Worm (Caenorhabditis elegans): ENCODE measurements around the gene pgph-2.

pgph-2 gene

ce11 chrV:5765081-5765480, at the start of gene pgph-2:
TSS of gene pgph-2 (plus strand) at chrV:5765127.
- TF ChIP-seq crh-2 (tag; optimal IDR thresholded peaks at IDR 0.05) (peak; percentile 2), skn-1 (tag; optimal IDR thresholded peaks at IDR 0.05) (no peak), zag-1 (tag; optimal IDR thresholded peaks at IDR 0.05) (no peak), sma-9 (GFP tag; optimal IDR thresholded peaks at IDR 0.05) (peak; percentile 25), sma-9 (tag; optimal IDR thresholded peaks at IDR 0.05) (no peak), aly-2 (tag; optimal IDR thresholded peaks at IDR 0.05) (no peak)

DNA sequence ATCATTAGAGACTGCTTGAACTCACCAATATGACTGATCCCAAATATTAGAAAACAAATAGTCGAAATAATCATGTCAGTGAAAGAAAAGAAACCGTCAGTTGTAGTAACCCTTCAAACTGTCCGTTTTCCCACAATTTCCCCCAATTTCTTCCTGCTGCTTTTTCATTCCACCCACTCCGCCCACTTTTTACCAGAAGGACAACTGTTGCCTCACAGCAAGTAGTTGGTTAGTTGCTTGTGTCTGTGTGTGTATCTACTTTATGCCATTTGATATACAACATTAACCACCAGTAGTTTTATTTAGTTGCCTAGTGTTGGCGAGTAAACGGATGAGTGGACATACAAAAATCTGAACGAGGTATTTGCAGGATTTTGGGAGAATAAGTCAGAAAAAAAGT, 48.4 kb upstream of the pgph-2 start, which contains the start of gene K09H11.9:
Gene K09H11.9, minus strand, starts transcription at position 101 of the 400 bp plus-strand sequence.
- no peak for TF ChIP-seq sma-3 (GFP tag; optimal IDR thresholded peaks at IDR 0.05)
- no peak for TF ChIP-seq mab-5 (tag; optimal IDR thresholded peaks at IDR 0.05)
- TF ChIP-seq ztf-4 (tag; optimal IDR thresholded peaks at IDR 0.05) = no peak
- TF ChIP-seq crh-2 (tag; optimal IDR thresholded peaks at IDR 0.05) = no peak
- TF ChIP-seq aly-2 (tag; optimal IDR thresholded peaks at IDR 0.05) = no peak
- no peak for TF ChIP-seq C34F6.9 (tag; optimal IDR thresholded peaks at IDR 0.05)
- no peak for TF ChIP-seq nhr-21 (tag; optimal IDR thresholded peaks at IDR 0.05)
- no peak for TF ChIP-seq ama-1 (optimal IDR thresholded peaks at IDR 0.05)
- TF ChIP-seq sma-9 (GFP tag; optimal IDR thresholded peaks at IDR 0.05) = no peak
- TF ChIP-seq sma-9 (tag; optimal IDR thresholded peaks at IDR 0.05) = no peak
- TF ChIP-seq elt-1 (tag; optimal IDR thresholded peaks at IDR 0.05) = no peak
- TF ChIP-seq zag-1 (tag; optimal IDR thresholded peaks at IDR 0.05) = no peak
- no peak for TF ChIP-seq lsy-2 (tag; optimal IDR thresholded peaks at IDR 0.05)
- no peak for TF ChIP-seq ztf-1 (GFP tag; conservative IDR thresholded peaks at IDR 0.05)

DNA sequence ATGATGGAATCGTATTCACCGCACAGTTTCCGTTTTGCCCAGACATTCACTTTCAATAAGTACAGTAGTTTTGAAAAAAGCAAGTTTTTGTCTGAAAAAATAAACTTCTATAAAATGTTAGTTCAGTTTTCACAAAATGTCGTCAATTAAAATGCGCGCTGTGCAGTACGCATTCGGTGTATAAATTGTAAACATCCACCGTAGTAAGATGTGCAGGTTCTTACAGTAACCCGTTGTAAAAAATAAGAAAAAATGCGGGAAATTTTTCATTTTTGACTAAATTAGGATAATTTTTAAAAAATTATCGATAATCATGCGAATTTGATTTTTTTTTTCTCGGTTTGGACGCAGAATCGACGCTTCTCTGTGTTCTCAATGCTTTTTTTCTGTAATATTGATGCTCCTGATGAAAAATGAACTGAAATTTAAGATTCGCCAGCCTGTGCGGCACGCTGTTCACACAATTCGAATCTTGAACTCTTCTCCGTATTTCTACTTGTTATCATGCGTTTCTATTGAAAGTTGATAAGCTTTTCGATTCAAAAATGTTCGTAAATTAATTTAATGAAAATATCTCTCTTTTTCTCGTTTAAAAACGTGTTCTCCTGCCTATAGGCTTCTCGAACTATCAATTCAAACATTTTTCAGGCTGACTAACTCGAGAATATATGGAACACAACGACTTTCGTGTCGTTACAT, 47.5 kb upstream of the pgph-2 start, which contains the start of gene rga-3:
Gene rga-3, plus strand, starts transcription at position 649 of the 699 bp plus-strand sequence.
- TF ChIP-seq fos-1 (tag; optimal IDR thresholded peaks at IDR 0.05) (no peak), skn-1 (tag; optimal IDR thresholded peaks at IDR 0.05) (no peak), ceh-82 (tag; optimal IDR thresholded peaks at IDR 0.05) (no peak), alr-1 (tag; optimal IDR thresholded peaks at IDR 0.05) (no peak), ztf-1 (GFP tag; conservative IDR thresholded peaks at IDR 0.05) (no peak), ztf-4 (tag; optimal IDR thresholded peaks at IDR 0.05) (no peak), lsy-2 (tag; optimal IDR thresholded peaks at IDR 0.05) (no peak), unc-62 (GFP tag; optimal IDR thresholded peaks at IDR 0.05) (no peak), zag-1 (tag; optimal IDR thresholded peaks at IDR 0.05) (no peak), ZK546.5 (tag; optimal IDR thresholded peaks at IDR 0.05) (no peak), elt-1 (tag; optimal IDR thresholded peaks at IDR 0.05) (no peak), sma-3 (GFP tag; optimal IDR thresholded peaks at IDR 0.05) (no peak), unc-55 (GFP tag; optimal IDR thresholded peaks at IDR 0.05) (no peak), lin-11 (tag; optimal IDR thresholded peaks at IDR 0.05) (no peak), ztf-11 (tag; optimal IDR thresholded peaks at IDR 0.05) (no peak), sem-4 (tag; optimal IDR thresholded peaks at IDR 0.05) (no peak), nhr-12 (tag; optimal IDR thresholded peaks at IDR 0.05) (no peak)

DNA sequence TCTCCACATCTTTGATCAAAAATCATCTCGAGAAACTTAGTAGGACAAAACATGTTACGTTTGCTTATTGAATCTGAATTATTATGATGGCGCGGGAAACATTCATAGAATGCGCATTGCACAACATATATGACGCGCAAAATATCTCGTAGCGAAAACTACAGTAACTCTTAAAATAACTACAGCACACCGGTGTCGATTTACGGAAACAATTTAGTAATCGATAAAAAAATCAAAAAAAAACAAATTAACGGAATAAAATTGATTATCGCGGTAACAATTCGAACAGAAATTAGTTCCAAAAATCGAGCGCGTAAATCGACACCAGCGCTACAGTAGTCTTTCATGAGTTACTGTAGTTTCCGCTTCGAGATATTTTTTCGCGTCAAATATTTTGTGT, 42.8 kb upstream of the pgph-2 start:
- no peak for TF ChIP-seq crh-2 (tag; optimal IDR thresholded peaks at IDR 0.05)
- TF ChIP-seq ZK546.5 (tag; optimal IDR thresholded peaks at IDR 0.05) = no peak
- no peak for TF ChIP-seq lsy-2 (tag; optimal IDR thresholded peaks at IDR 0.05)
- TF ChIP-seq nhr-21 (tag; optimal IDR thresholded peaks at IDR 0.05) = no peak
- TF ChIP-seq peb-1 (tag; optimal IDR thresholded peaks at IDR 0.05) = no peak
- no peak for TF ChIP-seq ceh-16 (tag; optimal IDR thresholded peaks at IDR 0.05)
- TF ChIP-seq ceh-82 (tag; optimal IDR thresholded peaks at IDR 0.05) = no peak
- TF ChIP-seq blmp-1 (tag; optimal IDR thresholded peaks at IDR 0.05; ENCODE audit: insufficient read depth) = no peak
- TF ChIP-seq elt-3 (tag; optimal IDR thresholded peaks at IDR 0.05) = no peak
- no peak for TF ChIP-seq zag-1 (tag; optimal IDR thresholded peaks at IDR 0.05)
- TF ChIP-seq mbf-1 (tag; optimal IDR thresholded peaks at IDR 0.05) = no peak
- no peak for TF ChIP-seq aly-2 (tag; optimal IDR thresholded peaks at IDR 0.05)
- TF ChIP-seq nhr-23 (tag; optimal IDR thresholded peaks at IDR 0.05) = no peak
- no peak for TF ChIP-seq nhr-25 (tag; optimal IDR thresholded peaks at IDR 0.05)
- no peak for TF ChIP-seq sma-9 (GFP tag; optimal IDR thresholded peaks at IDR 0.05)
- TF ChIP-seq sma-9 (tag; optimal IDR thresholded peaks at IDR 0.05) = no peak
- TF ChIP-seq R02D3.7 (tag; optimal IDR thresholded peaks at IDR 0.05) = no peak
- TF ChIP-seq fos-1 (tag; optimal IDR thresholded peaks at IDR 0.05) = no peak
- TF ChIP-seq gmeb-1 (tag; optimal IDR thresholded peaks at IDR 0.05) = no peak
- no peak for TF ChIP-seq lin-11 (tag; optimal IDR thresholded peaks at IDR 0.05)
